Worm (Caenorhabditis elegans): Measurements from ENCODE around the gene ints-2.
A peak's percentile ranks its signal among the peaks of the same experiment; 100 is the strongest.

The ints-2 gene

ce11 chrV:14193451-14193850 is 8.0 kb downstream of the ints-2 start, which contains the start of gene atfs-1:
TSS of gene atfs-1 (plus strand) at chrV:14193663.
- TF ChIP-seq flh-1 (GFP tag; optimal IDR thresholded peaks at IDR 0.05) = no peak
- peak; percentile 23 for TF ChIP-seq mep-1 (tag; optimal IDR thresholded peaks at IDR 0.05)
- no peak for TF ChIP-seq zip-8 (tag; optimal IDR thresholded peaks at IDR 0.05)
- TF ChIP-seq pha-4 (tag; optimal IDR thresholded peaks at IDR 0.05) = no peak
- TF ChIP-seq M03D4.4 (tag; optimal IDR thresholded peaks at IDR 0.05) = no peak
- TF ChIP-seq ztf-11 (tag; optimal IDR thresholded peaks at IDR 0.05) = no peak
- TF ChIP-seq elt-3 (tag; optimal IDR thresholded peaks at IDR 0.05) = peak; percentile 4
- TF ChIP-seq ceh-43 (GFP tag; optimal IDR thresholded peaks at IDR 0.05) = no peak
- no peak for TF ChIP-seq ceh-39 (tag; optimal IDR thresholded peaks at IDR 0.05)
- TF ChIP-seq blmp-1 (tag; optimal IDR thresholded peaks at IDR 0.05) = peak; percentile 65
- no peak for TF ChIP-seq nhr-2 (tag; optimal IDR thresholded peaks at IDR 0.05)
- no peak for TF ChIP-seq drap-1 (GFP tag; optimal IDR thresholded peaks at IDR 0.05)
- TF ChIP-seq mls-2 (tag; optimal IDR thresholded peaks at IDR 0.05) = peak; percentile 11
- no peak for TF ChIP-seq mab-5 (tag; optimal IDR thresholded peaks at IDR 0.05)
- TF ChIP-seq nhr-28 (tag; optimal IDR thresholded peaks at IDR 0.05) = no peak
- no peak for TF ChIP-seq lin-32 (GFP tag; optimal IDR thresholded peaks at IDR 0.05)
- TF ChIP-seq ces-1 (GFP tag; optimal IDR thresholded peaks at IDR 0.05) = peak; percentile 58
- TF ChIP-seq ham-2 (GFP tag; optimal IDR thresholded peaks at IDR 0.05) = no peak
- no peak for TF ChIP-seq snpc-4 (tag; optimal IDR thresholded peaks at IDR 0.05)
- peak; percentile 35 for TF ChIP-seq lsy-2 (tag; optimal IDR thresholded peaks at IDR 0.05)
- peak; percentile 73 for TF ChIP-seq hlh-1 (tag; optimal IDR thresholded peaks at IDR 0.05)

- TF ChIP-seq lin-32 (GFP tag; optimal IDR thresholded peaks at IDR 0.05) = no peak
- no peak for TF ChIP-seq ceh-39 (tag; optimal IDR thresholded peaks at IDR 0.05)
- no peak for TF ChIP-seq bed-3 (GFP tag; optimal IDR thresholded peaks at IDR 0.05)
- no peak for TF ChIP-seq pha-4 (tag; optimal IDR thresholded peaks at IDR 0.05)
- TF ChIP-seq ztf-11 (tag; optimal IDR thresholded peaks at IDR 0.05) = no peak
- TF ChIP-seq unc-120 (tag; optimal IDR thresholded peaks at IDR 0.05; ENCODE audit: poor library complexity, severe bottlenecking) = no peak
- no peak for TF ChIP-seq nhr-237 (tag; optimal IDR thresholded peaks at IDR 0.05)
- TF ChIP-seq cnd-1 (tag; optimal IDR thresholded peaks at IDR 0.05) = no peak
- TF ChIP-seq nhr-12 (tag; optimal IDR thresholded peaks at IDR 0.05) = no peak
- no peak for TF ChIP-seq ceh-43 (GFP tag; optimal IDR thresholded peaks at IDR 0.05)
- no peak for TF ChIP-seq snpc-4 (tag; optimal IDR thresholded peaks at IDR 0.05)
- TF ChIP-seq nhr-28 (tag; optimal IDR thresholded peaks at IDR 0.05) = no peak
- no peak for TF ChIP-seq ceh-83 (GFP tag; optimal IDR thresholded peaks at IDR 0.05)
- no peak for TF ChIP-seq unc-62 (GFP tag; optimal IDR thresholded peaks at IDR 0.05)
- TF ChIP-seq lsy-2 (tag; optimal IDR thresholded peaks at IDR 0.05) = no peak
- TF ChIP-seq lin-13 (tag; optimal IDR thresholded peaks at IDR 0.05) = no peak
- TF ChIP-seq nhr-76 (tag; optimal IDR thresholded peaks at IDR 0.05) = no peak
- no peak for TF ChIP-seq ces-1 (GFP tag; optimal IDR thresholded peaks at IDR 0.05)
- TF ChIP-seq sptf-1 (tag; optimal IDR thresholded peaks at IDR 0.05) = no peak
- no peak for TF ChIP-seq tbx-8 (GFP tag; optimal IDR thresholded peaks at IDR 0.05)
Measured at ce11 chrV:14194514-14194913, 9.0 kb downstream of the ints-2 start.

- TF ChIP-seq lin-32 (GFP tag; optimal IDR thresholded peaks at IDR 0.05) = no peak
- TF ChIP-seq drap-1 (GFP tag; optimal IDR thresholded peaks at IDR 0.05) = no peak
- no peak for TF ChIP-seq cnd-1 (tag; optimal IDR thresholded peaks at IDR 0.05)
- no peak for TF ChIP-seq nhr-12 (tag; optimal IDR thresholded peaks at IDR 0.05)
- TF ChIP-seq unc-62 (GFP tag; optimal IDR thresholded peaks at IDR 0.05) = no peak
- no peak for TF ChIP-seq lsy-2 (tag; optimal IDR thresholded peaks at IDR 0.05)
- no peak for TF ChIP-seq sem-2 (GFP tag; optimal IDR thresholded peaks at IDR 0.05)
- TF ChIP-seq mep-1 (tag; optimal IDR thresholded peaks at IDR 0.05) = no peak
- no peak for TF ChIP-seq sptf-1 (tag; optimal IDR thresholded peaks at IDR 0.05)
- no peak for TF ChIP-seq elt-1 (tag; optimal IDR thresholded peaks at IDR 0.05; ENCODE audit: borderline replicate concordance, insufficient read depth)
- TF ChIP-seq elt-3 (tag; optimal IDR thresholded peaks at IDR 0.05) = no peak
- TF ChIP-seq snpc-4 (tag; optimal IDR thresholded peaks at IDR 0.05) = no peak
- TF ChIP-seq bed-3 (GFP tag; optimal IDR thresholded peaks at IDR 0.05) = no peak
- TF ChIP-seq hlh-1 (tag; optimal IDR thresholded peaks at IDR 0.05) = no peak
- TF ChIP-seq M03D4.4 (tag; optimal IDR thresholded peaks at IDR 0.05) = no peak
- no peak for TF ChIP-seq nhr-237 (tag; optimal IDR thresholded peaks at IDR 0.05)
- no peak for TF ChIP-seq ceh-43 (GFP tag; optimal IDR thresholded peaks at IDR 0.05)
- TF ChIP-seq ham-2 (GFP tag; optimal IDR thresholded peaks at IDR 0.05) = no peak
- no peak for TF ChIP-seq flh-1 (GFP tag; optimal IDR thresholded peaks at IDR 0.05)
- no peak for TF ChIP-seq mab-5 (tag; optimal IDR thresholded peaks at IDR 0.05)
Measured at ce11 chrV:14197651-14198050, 12.2 kb downstream of the ints-2 start.

- TF ChIP-seq nhr-237 (tag; optimal IDR thresholded peaks at IDR 0.05) = peak; percentile 84
- TF ChIP-seq mls-2 (tag; optimal IDR thresholded peaks at IDR 0.05) = no peak
- TF ChIP-seq unc-62 (GFP tag; optimal IDR thresholded peaks at IDR 0.05) = peak; percentile 46
- peak; percentile 17 for TF ChIP-seq ces-1 (GFP tag; optimal IDR thresholded peaks at IDR 0.05)
- peak; percentile 11 for TF ChIP-seq mep-1 (tag; optimal IDR thresholded peaks at IDR 0.05)
- no peak for TF ChIP-seq ceh-83 (GFP tag; optimal IDR thresholded peaks at IDR 0.05)
- no peak for TF ChIP-seq flh-1 (GFP tag; optimal IDR thresholded peaks at IDR 0.05)
- peak; percentile 76 for TF ChIP-seq elt-3 (tag; optimal IDR thresholded peaks at IDR 0.05)
- no peak for TF ChIP-seq ztf-11 (tag; optimal IDR thresholded peaks at IDR 0.05)
- no peak for TF ChIP-seq pha-4 (tag; optimal IDR thresholded peaks at IDR 0.05)
- TF ChIP-seq bed-3 (GFP tag; optimal IDR thresholded peaks at IDR 0.05) = no peak
Measured at ce11 chrV:14200086-14200485, 14.6 kb downstream of the ints-2 start.

All from whole organism, mixed stage, embryonic.